Fruit fly (Drosophila melanogaster) whole organism, embryonic: ENCODE results near the gene schlank.

Experiments used
- Adf1 ChIP-seq: fragments of 200-800 bp; sonication (Bioruptor generic); IDR thresholded peaks from 2 replicates; pipeline ENCODE4 v1.3.6; 2022; ENCODE audit warnings: missing biosample characterization, missing genetic modification characterization
- Aef1 ChIP-seq: fragments of 200-800 bp; sonication (Bioruptor generic); IDR thresholded peaks from 3 replicates; pipeline ENCODE4 v1.3.6; 2022; ENCODE audit warnings: missing biosample characterization, missing genetic modification characterization
- CG10366 ChIP-seq: fragments of 200-800 bp; sonication (Bioruptor generic); IDR thresholded peaks from 2 replicates; pipeline ENCODE4 v1.3.6; 2022; ENCODE audit warnings: missing biosample characterization, missing genetic modification characterization
- CG10654 ChIP-seq: fragments of 200-800 bp; sonication (Bioruptor generic); optimal IDR thresholded peaks from 2 replicates; lab custom pipeline; 2016; ENCODE audit warnings: missing biosample characterization, missing genetic modification characterization
- CG11093 ChIP-seq: fragments of 200-800 bp; sonication (Bioruptor generic); IDR thresholded peaks from 3 replicates; pipeline ENCODE4 v1.3.6; 2022; ENCODE audit warnings: missing biosample characterization, missing genetic modification characterization
- CG11398 ChIP-seq: fragments of 200-800 bp; sonication (Bioruptor generic); optimal IDR thresholded peaks from 2 replicates; lab custom pipeline; 2016; ENCODE audit warnings: missing biosample characterization, missing genetic modification characterization
- CG12219 ChIP-seq: fragments of 200-800 bp; sonication (Bioruptor generic); optimal IDR thresholded peaks from 3 replicates; lab custom pipeline; 2018; ENCODE audit warnings: missing biosample characterization, mild to moderate bottlenecking, missing genetic modification characterization
- CG12769 ChIP-seq: fragments of 200-800 bp; sonication (Bioruptor generic); optimal IDR thresholded peaks from 2 replicates; lab custom pipeline; 2019; ENCODE audit warnings: missing biosample characterization, mild to moderate bottlenecking, missing genetic modification characterization, moderate library complexity
- CG13296 ChIP-seq: fragments of 200-800 bp; sonication (Bioruptor generic); optimal IDR thresholded peaks from 3 replicates; lab custom pipeline; 2018; ENCODE audit warnings: missing biosample characterization, mild to moderate bottlenecking, missing genetic modification characterization
- CG14014 ChIP-seq: fragments of 200-800 bp; sonication (Bioruptor generic); IDR thresholded peaks from 2 replicates; pipeline ENCODE4 v1.3.6; 2022; ENCODE audit warnings: missing biosample characterization, missing genetic modification characterization
- CG15073 ChIP-seq: fragments of 200-800 bp; sonication (Bioruptor generic); optimal IDR thresholded peaks from 2 replicates; lab custom pipeline; 2016; ENCODE audit warnings: missing biosample characterization, missing genetic modification characterization
- CG15696 ChIP-seq: fragments of 200-800 bp; sonication (Bioruptor generic); optimal IDR thresholded peaks from 2 replicates; lab custom pipeline; 2019; ENCODE audit warnings: missing biosample characterization, mild to moderate bottlenecking, missing genetic modification characterization, moderate library complexity
- CG1603 ChIP-seq: fragments of 200-800 bp; sonication (Bioruptor generic); optimal IDR thresholded peaks from 2 replicates; lab custom pipeline; 2019; ENCODE audit warnings: missing biosample characterization, mild to moderate bottlenecking, missing genetic modification characterization, moderate library complexity
- CG17359 ChIP-seq: fragments of 200-800 bp; sonication (Bioruptor generic); optimal IDR thresholded peaks from 3 replicates; lab custom pipeline; 2018; ENCODE audit warnings: missing biosample characterization, mild to moderate bottlenecking, missing genetic modification characterization, moderate library complexity
- CG2678 ChIP-seq: fragments of 200-800 bp; sonication (Bioruptor generic); optimal IDR thresholded peaks from 3 replicates; lab custom pipeline; 2019; ENCODE audit warnings: missing biosample characterization, mild to moderate bottlenecking, missing genetic modification characterization, moderate library complexity
- CG3281 ChIP-seq: fragments of 200-800 bp; sonication (Bioruptor generic); optimal IDR thresholded peaks from 3 replicates; lab custom pipeline; 2017; ENCODE audit warnings: missing biosample characterization, mild to moderate bottlenecking, missing genetic modification characterization
- CG5953 ChIP-seq: fragments of 200-800 bp; sonication (Bioruptor generic); IDR thresholded peaks from 2 replicates; pipeline ENCODE4 v1.3.6; 2022; ENCODE audit warnings: missing biosample characterization, missing genetic modification characterization
- CG6254 ChIP-seq: fragments of 200-800 bp; sonication (Bioruptor generic); optimal IDR thresholded peaks from 3 replicates; lab custom pipeline; 2017; ENCODE audit warnings: mild to moderate bottlenecking, missing biosample characterization, missing genetic modification reagents, missing genetic modification characterization
- CG7839 ChIP-seq: fragments of 200-800 bp; sonication (Bioruptor generic); optimal IDR thresholded peaks from 3 replicates; lab custom pipeline; 2018; ENCODE audit warnings: missing biosample characterization, mild to moderate bottlenecking, missing genetic modification characterization, moderate library complexity
- CG8765 ChIP-seq: fragments of 200-800 bp; sonication (Bioruptor generic); IDR thresholded peaks from 2 replicates; pipeline ENCODE4 v1.3.6; 2022; ENCODE audit warnings: missing biosample characterization, missing genetic modification characterization
- CG8924 ChIP-seq: fragments of 200-800 bp; optimal IDR thresholded peaks from 3 replicates; lab custom pipeline; 2019; ENCODE audit warnings: missing biosample characterization, mild to moderate bottlenecking, missing genetic modification characterization, moderate library complexity
- E2f1 ChIP-seq: fragments of 200-800 bp; sonication (Bioruptor generic); IDR thresholded peaks from 2 replicates; pipeline ENCODE4 v1.3.6; 2022; ENCODE audit warnings: missing biosample characterization, missing genetic modification characterization
- Gsc ChIP-seq: fragments of 200-800 bp; sonication (Bioruptor generic); IDR thresholded peaks from 2 replicates; pipeline ENCODE4 v1.3.6; 2022; ENCODE audit warnings: missing biosample characterization, missing genetic modification characterization
- HLH4C ChIP-seq: fragments of 200-800 bp; sonication (Bioruptor generic); IDR thresholded peaks from 3 replicates; pipeline ENCODE4 v1.3.6; 2022; ENCODE audit warnings: missing biosample characterization, missing genetic modification characterization; ENCODE audit not compliant: partially characterized antibody
- Hr51 ChIP-seq, 2 experiments: fragments of 200-800 bp; sonication (Bioruptor generic); optimal IDR thresholded peaks; 2 replicates in 1 of 2; 3 replicates in 1 of 2; lab custom pipeline; 2016 to 2018; ENCODE audit warnings: missing biosample characterization in 2 of 2, missing genetic modification characterization in 2 of 2, mild to moderate bottlenecking in 1 of 2, moderate library complexity in 1 of 2
- Mrtf ChIP-seq: fragments of 200-800 bp; sonication (Bioruptor generic); IDR thresholded peaks from 3 replicates; pipeline ENCODE4 v1.3.6; 2022; ENCODE audit warnings: missing biosample characterization, missing genetic modification characterization
- Opbp ChIP-seq: fragments of 200-800 bp; sonication (Bioruptor generic); IDR thresholded peaks from 3 replicates; pipeline ENCODE4 v1.3.6; 2022; ENCODE audit warnings: missing biosample characterization, missing genetic modification characterization; ENCODE audit not compliant: partially characterized antibody
- PHDP ChIP-seq: fragments of 200-800 bp; sonication (Bioruptor generic); optimal IDR thresholded peaks from 3 replicates; lab custom pipeline; 2018; ENCODE audit warnings: missing biosample characterization, mild to moderate bottlenecking, missing genetic modification characterization, moderate library complexity
- Sin3A ChIP-seq: fragments of >200 bp; optimal IDR thresholded peaks from 2 replicates; lab custom pipeline; 2018
- Sox102F ChIP-seq: fragments of 200-800 bp; sonication (Bioruptor generic); optimal IDR thresholded peaks from 2 replicates; lab custom pipeline; 2018; ENCODE audit warnings: missing biosample characterization, mild to moderate bottlenecking, missing genetic modification characterization, moderate library complexity
- Xbp1 ChIP-seq: fragments of 200-800 bp; sonication (Bioruptor generic); optimal IDR thresholded peaks from 3 replicates; lab custom pipeline; 2016; ENCODE audit warnings: missing biosample characterization, mild to moderate bottlenecking, missing genetic modification characterization
- br ChIP-seq: fragments of >200 bp; optimal IDR thresholded peaks from 2 replicates; lab custom pipeline; 2017
- btn ChIP-seq: fragments of 200-800 bp; sonication (Bioruptor generic); optimal IDR thresholded peaks from 2 replicates; lab custom pipeline; 2016; ENCODE audit warnings: missing biosample characterization, missing genetic modification characterization
- caup ChIP-seq: fragments of 200-800 bp; sonication (Bioruptor generic); optimal IDR thresholded peaks from 3 replicates; lab custom pipeline; 2017; ENCODE audit warnings: missing biosample characterization, mild to moderate bottlenecking, missing genetic modification characterization, moderate library complexity; ENCODE audit not compliant: severe bottlenecking
- eve ChIP-seq, 2 experiments: fragments of >200 bp; optimal IDR thresholded peaks; 2 replicates each; lab custom pipeline; 2017; ENCODE audit warnings: missing biosample characterization in 2 of 2, missing genetic modification characterization in 2 of 2
- fd3F ChIP-seq: fragments of 200-800 bp; sonication (Bioruptor generic); optimal IDR thresholded peaks from 2 replicates; lab custom pipeline; 2018; ENCODE audit warnings: missing biosample characterization, mild to moderate bottlenecking, missing genetic modification characterization, moderate library complexity
- fd96Cb ChIP-seq: fragments of 200-800 bp; sonication (Bioruptor generic); optimal IDR thresholded peaks from 2 replicates; lab custom pipeline; 2018; ENCODE audit warnings: missing biosample characterization, mild to moderate bottlenecking, missing genetic modification characterization, moderate library complexity
- fru ChIP-seq: fragments of >200 bp; optimal IDR thresholded peaks from 2 replicates; lab custom pipeline; 2017
- grn ChIP-seq: fragments of 200-800 bp; sonication (Bioruptor generic); optimal IDR thresholded peaks from 3 replicates; lab custom pipeline; 2017; ENCODE audit warnings: missing biosample characterization, missing genetic modification characterization
- gro ChIP-seq: fragments of 200-800 bp; sonication (Bioruptor generic); optimal IDR thresholded peaks from 2 replicates; lab custom pipeline; 2016; ENCODE audit warnings: missing biosample characterization, missing genetic modification characterization
- kay ChIP-seq: fragments of 200-800 bp; sonication (Bioruptor generic); optimal IDR thresholded peaks from 2 replicates; lab custom pipeline; 2016; ENCODE audit warnings: missing biosample characterization, missing genetic modification characterization
- mam ChIP-seq: fragments of 200-800 bp; sonication (Bioruptor generic); optimal IDR thresholded peaks from 3 replicates; lab custom pipeline; 2016; ENCODE audit warnings: missing biosample characterization, missing genetic modification characterization
- mld ChIP-seq: fragments of 200-800 bp; sonication (Bioruptor generic); IDR thresholded peaks from 3 replicates; pipeline ENCODE4 v1.3.6; 2022; ENCODE audit warnings: missing biosample characterization, missing genetic modification characterization; ENCODE audit not compliant: partially characterized antibody
- pho ChIP-seq: fragments of 200-800 bp; sonication (Bioruptor generic); optimal IDR thresholded peaks from 2 replicates; lab custom pipeline; 2016; ENCODE audit warnings: missing biosample characterization, missing genetic modification characterization
- prd ChIP-seq, 3 experiments: fragments of >200 bp in 2 of 3; fragments of 200-800 bp in 1 of 3; sonication (Bioruptor generic) in 1 of 3; optimal IDR thresholded peaks in 2 of 3; IDR thresholded peaks in 1 of 3; 2 replicates in 2 of 3; 3 replicates in 1 of 3; pipeline versions ENCODE4 v1.3.6 to Lab custom; 2017 to 2022; ENCODE audit warnings: missing biosample characterization in 1 of 3, missing genetic modification characterization in 1 of 3
- pzg ChIP-seq: fragments of 200-800 bp; sonication (Bioruptor generic); optimal IDR thresholded peaks from 3 replicates; lab custom pipeline; 2018; ENCODE audit warnings: missing biosample characterization, mild to moderate bottlenecking, missing genetic modification characterization, moderate library complexity
- schlank ChIP-seq: fragments of 200-800 bp; sonication (Bioruptor generic); optimal IDR thresholded peaks from 2 replicates; lab custom pipeline; 2018; ENCODE audit warnings: missing biosample characterization, mild to moderate bottlenecking, missing genetic modification characterization
- slbo ChIP-seq: fragments of 200-800 bp; sonication (Bioruptor generic); IDR thresholded peaks from 2 replicates; pipeline ENCODE4 v1.3.6; 2022; ENCODE audit warnings: missing biosample characterization, missing genetic modification characterization
- ttk ChIP-seq: fragments of 200-800 bp; sonication (Bioruptor generic); IDR thresholded peaks from 2 replicates; pipeline ENCODE4 v2.1.2; 2022; ENCODE audit warnings: missing biosample characterization, missing genetic modification characterization
- unpg ChIP-seq: fragments of 200-800 bp; sonication (Bioruptor generic); optimal IDR thresholded peaks from 3 replicates; lab custom pipeline; 2018; ENCODE audit warnings: missing biosample characterization, mild to moderate bottlenecking, missing genetic modification characterization, moderate library complexity
- wdn ChIP-seq: fragments of 200-800 bp; sonication (Bioruptor generic); IDR thresholded peaks from 2 replicates; pipeline ENCODE4 v1.3.6; 2022; ENCODE audit warnings: missing biosample characterization, missing genetic modification characterization
- z ChIP-seq: fragments of 200-800 bp; sonication (Bioruptor generic); IDR thresholded peaks from 3 replicates; pipeline ENCODE4 v1.3.6; 2022; ENCODE audit warnings: missing biosample characterization, missing genetic modification characterization

Gene schlank

DNA sequence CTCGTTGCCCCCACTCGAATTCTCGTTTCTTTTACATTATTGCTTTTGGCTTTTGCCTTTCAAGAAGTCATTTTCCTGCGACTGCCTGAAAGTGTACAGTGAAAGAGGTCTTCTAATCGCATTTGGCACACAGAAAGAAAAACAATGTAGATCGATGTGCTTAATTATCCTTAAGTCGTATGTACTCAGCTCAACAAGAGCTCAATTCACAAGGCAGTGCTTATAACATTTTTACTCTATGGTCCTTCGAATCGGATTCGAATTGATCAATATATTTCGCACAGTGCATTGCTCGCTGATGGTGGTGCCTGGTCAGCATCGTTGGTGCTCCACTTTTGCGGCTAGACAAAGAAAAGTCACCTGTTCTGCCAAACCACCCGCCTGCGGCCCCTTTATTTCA lies 43.4 kb upstream of the schlank start (continued):
- TF ChIP-seq PHDP (tag; lab: Kevin White, UChicago) (no peak), CG12219 (no peak), br (lab: Kevin White, UChicago) (no peak), CG8924 (tag; lab: Kevin White, UChicago) (no peak), Sin3A (lab: Kevin White, UChicago) (no peak), CG6254 (GFP tag; lab: Kevin White, UChicago) (no peak), Opbp (GFP tag; lab: Robert Waterston, UW) (no peak), pho (GFP tag; lab: Kevin White, UChicago) (no peak), gro (no peak), eve (GFP tag; optimal IDR thresholded peaks at IDR 0.05; lab: Kevin White, UChicago) (peak in 1 of 2 experiments; percentile 57), Gsc (GFP tag; lab: Robert Waterston, UW) (no peak), btn (no peak), CG11093 (no peak), prd (optimal IDR thresholded peaks at IDR 0.05; lab: Kevin White, UChicago) (no peak), prd (GFP tag; IDR thresholded peaks at IDR 0.05; lab: Robert Waterston, UW) (peak; percentile 39; the same call in 1 of the 3 replicates), HLH4C (GFP tag; lab: Robert Waterston, UW) (no peak), wdn (GFP tag; lab: Robert Waterston, UW) (0 out of 2 replicates have a peak, but pooled peaks have one; percentile 21), ttk (GFP tag; lab: Robert Waterston, UW) (0 out of 2 replicates have a peak, but pooled peaks have one; percentile 12), CG13296 (GFP tag; lab: Kevin White, UChicago) (no peak), mam (no peak), Mrtf (no peak), CG10654 (GFP tag; lab: Kevin White, UChicago) (no peak), grn (GFP tag; lab: Kevin White, UChicago) (no peak), slbo (GFP tag; lab: Robert Waterston, UW) (peak; percentile 40), schlank (tag; lab: Kevin White, UChicago) (no peak), Xbp1 (GFP tag; lab: Kevin White, UChicago) (peak; percentile 9), Aef1 (GFP tag; lab: Robert Waterston, UW) (no peak), E2f1 (GFP tag; lab: Robert Waterston, UW) (no peak), fd3F (no peak), kay (GFP tag; lab: Kevin White, UChicago) (no peak), CG15073 (GFP tag; lab: Kevin White, UChicago) (no peak), pzg (GFP tag; lab: Kevin White, UChicago) (no peak), caup (no peak), CG10366 (GFP tag; lab: Robert Waterston, UW) (no peak), Hr51 (GFP tag; optimal IDR thresholded peaks at IDR 0.05; lab: Kevin White, UChicago) (peak in 1 of 2 experiments; percentile 46), fd96Cb (peak; percentile 29), z (no peak), CG3281 (GFP tag; lab: Kevin White, UChicago) (no peak), CG7839 (peak; percentile 42), CG17359 (tag; lab: Kevin White, UChicago) (peak; percentile 42), mld (GFP tag; lab: Robert Waterston, UW) (no peak), CG1603 (tag; lab: Kevin White, UChicago) (peak; percentile 41), fru (lab: Kevin White, UChicago) (no peak), CG8765 (GFP tag; lab: Robert Waterston, UW) (no peak), CG5953 (GFP tag; lab: Robert Waterston, UW) (no peak), CG14014 (GFP tag; lab: Robert Waterston, UW) (no peak), CG12769 (tag; lab: Kevin White, UChicago) (peak; percentile 54), Sox102F (peak; percentile 53), Adf1 (no peak), CG15696 (no peak), CG2678 (tag; lab: Kevin White, UChicago) (peak; percentile 47), CG11398 (GFP tag; lab: Kevin White, UChicago) (no peak), unpg (GFP tag; lab: Kevin White, UChicago) (peak; percentile 19)
